Worm (Caenorhabditis elegans) whole organism, early embryonic: ENCODE measurements around the gene H06I04.6.

ENCODE experiments used
- F13C5.2 ChIP-seq: sonication (generic microtip); optimal IDR thresholded peaks from 2 replicates; lab custom pipeline; 2017; ENCODE audit warnings: mild to moderate bottlenecking, missing genetic modification characterization, inconsistent platforms, missing compliant biosample characterization
- ama-1 ChIP-seq: fragments of 150-350 bp; optimal IDR thresholded peaks from 2 replicates; lab custom pipeline; 2014
- ceh-13 ChIP-seq: fragments of 200-800 bp; sonication (Bioruptor generic); optimal IDR thresholded peaks from 2 replicates; lab custom pipeline; 2018; ENCODE audit warnings: mild to moderate bottlenecking, missing genetic modification characterization, missing compliant biosample characterization
- ceh-36 ChIP-seq: sonication (generic microtip); optimal IDR thresholded peaks from 2 replicates; lab custom pipeline; 2016; ENCODE audit warnings: missing genetic modification characterization, inconsistent platforms, missing compliant biosample characterization
- ets-7 ChIP-seq: sonication (generic microtip); optimal IDR thresholded peaks from 2 replicates; lab custom pipeline; 2016; ENCODE audit warnings: missing genotype, missing genetic modification characterization, missing compliant biosample characterization
- flt-1 ChIP-seq: fragments of 200-800 bp; sonication (Bioruptor generic); IDR thresholded peaks from 2 replicates; pipeline ENCODE4 v1.3.6; 2022; ENCODE audit warnings: missing genetic modification characterization, missing compliant biosample characterization
- hmbx-1 ChIP-seq: sonication (generic microtip); optimal IDR thresholded peaks from 2 replicates; lab custom pipeline; 2016; ENCODE audit warnings: mild to moderate bottlenecking, missing genetic modification characterization, missing compliant biosample characterization
- hmg-4 ChIP-seq: fragments of 200-800 bp; sonication (Bioruptor generic); optimal IDR thresholded peaks from 2 replicates; lab custom pipeline; 2018; ENCODE audit warnings: mild to moderate bottlenecking, missing genetic modification characterization, missing compliant biosample characterization
- hnd-1 ChIP-seq: sonication (generic microtip); optimal IDR thresholded peaks from 2 replicates; lab custom pipeline; 2016; ENCODE audit warnings: missing genetic modification characterization, missing compliant biosample characterization
- pes-1 ChIP-seq: fragments of 200-800 bp; sonication (Bioruptor generic); IDR thresholded peaks from 2 replicates; pipeline ENCODE4 v1.3.6; 2022; ENCODE audit warnings: missing genetic modification reagents, missing genetic modification characterization, missing compliant biosample characterization
- scrt-1 ChIP-seq: fragments of 200-800 bp; sonication (Bioruptor generic); IDR thresholded peaks from 2 replicates; pipeline ENCODE4 v1.3.6; 2022; ENCODE audit warnings: missing genetic modification characterization, missing compliant biosample characterization
- sea-1 ChIP-seq: fragments of 200-800 bp; sonication (Bioruptor generic); conservative IDR thresholded peaks from 2 replicates; pipeline ENCODE4 v1.3.6; 2022; ENCODE audit warnings: missing genetic modification characterization, missing compliant biosample characterization
- tbx-37 ChIP-seq: fragments of 200-800 bp; sonication (Bioruptor generic); conservative IDR thresholded peaks from 2 replicates; pipeline ENCODE4 v1.3.6; 2022; ENCODE audit warnings: missing genetic modification reagents, missing genetic modification characterization, missing compliant biosample characterization
- tra-4 ChIP-seq: sonication (generic microtip); optimal IDR thresholded peaks from 2 replicates; lab custom pipeline; 2017; ENCODE audit warnings: missing genetic modification characterization, missing compliant biosample characterization

ce11 chrIII:3103905-3104360 lies 39.8 kb upstream of the H06I04.6 start, which contains the start of gene Y53G8B.2:
- TF ChIP-seq hmbx-1 (tag; lab: Kevin White, UChicago) (no peak), ama-1 (lab: Kevin White, UChicago) (no peak), tbx-37 (no peak), F13C5.2 (tag; lab: Kevin White, UChicago) (no peak), sea-1 (no peak), hnd-1 (no peak), ceh-13 (GFP tag; lab: Kevin White, UChicago) (no peak), hmg-4 (no peak), ceh-36 (no peak), flt-1 (no peak), ets-7 (tag; lab: Kevin White, UChicago) (no peak), scrt-1 (GFP tag; lab: Robert Waterston, UW) (no peak), tra-4 (tag; lab: Kevin White, UChicago) (no peak), pes-1 (0 out of 2 replicates have a peak, but pooled peaks have one; percentile 18)
